Fruit fly (Drosophila melanogaster) whole organism, prepupa: ENCODE results near the gene CG14346.
A peak's percentile ranks its signal among the peaks of the same experiment; 100 is the strongest.

ENCODE experiments used
- CG11294 ChIP-seq: fragments of 200-800 bp; sonication (Bioruptor generic); IDR thresholded peaks from 2 replicates; pipeline ENCODE4 v1.3.6; 2022; ENCODE audit warnings: missing biosample characterization, missing genetic modification characterization
- CG11902 ChIP-seq: fragments of 200-800 bp; sonication (Bioruptor generic); optimal IDR thresholded peaks from 3 replicates; lab custom pipeline; 2016; ENCODE audit warnings: missing biosample characterization, missing genetic modification characterization
- CG15336 ChIP-seq: fragments of 200-800 bp; sonication (Bioruptor generic); IDR thresholded peaks from 2 replicates; pipeline ENCODE4 v1.3.6; 2022; ENCODE audit warnings: missing biosample characterization, missing genetic modification characterization
- CG1621 ChIP-seq: fragments of 200-800 bp; sonication (Bioruptor generic); optimal IDR thresholded peaks from 3 replicates; lab custom pipeline; 2018; ENCODE audit warnings: missing biosample characterization, mild to moderate bottlenecking, missing genetic modification characterization
- CG16779 ChIP-seq: fragments of 200-800 bp; sonication (Bioruptor generic); optimal IDR thresholded peaks from 3 replicates; lab custom pipeline; 2017; ENCODE audit warnings: missing biosample characterization, mild to moderate bottlenecking, missing genetic modification characterization
- CG31627 ChIP-seq: fragments of 200-800 bp; sonication (Bioruptor generic); optimal IDR thresholded peaks from 3 replicates; lab custom pipeline; 2016; ENCODE audit warnings: missing biosample characterization, missing genetic modification characterization
- CG32006 ChIP-seq: fragments of 200-800 bp; sonication (Bioruptor generic); optimal IDR thresholded peaks from 3 replicates; lab custom pipeline; 2017; ENCODE audit warnings: missing biosample characterization, mild to moderate bottlenecking, missing genetic modification characterization
- CG34406 ChIP-seq: fragments of 200-800 bp; sonication (Bioruptor generic); optimal IDR thresholded peaks from 3 replicates; lab custom pipeline; 2016; ENCODE audit warnings: missing biosample characterization, missing genetic modification characterization
- CG4318 ChIP-seq: fragments of 200-800 bp; sonication (Bioruptor generic); optimal IDR thresholded peaks from 3 replicates; lab custom pipeline; 2017; ENCODE audit warnings: missing biosample characterization, mild to moderate bottlenecking, missing genetic modification characterization
- CG6163 ChIP-seq: fragments of 200-800 bp; sonication (Bioruptor generic); IDR thresholded peaks from 3 replicates; pipeline ENCODE4 v1.3.6; 2022; ENCODE audit warnings: missing biosample characterization, missing genetic modification characterization
- CG6276 ChIP-seq: fragments of 200-800 bp; sonication (Bioruptor generic); optimal IDR thresholded peaks from 2 replicates; lab custom pipeline; 2017; ENCODE audit warnings: missing biosample characterization, mild to moderate bottlenecking, missing genetic modification characterization
- CG6792 ChIP-seq: fragments of 200-800 bp; sonication (Bioruptor generic); optimal IDR thresholded peaks from 3 replicates; lab custom pipeline; 2016; ENCODE audit warnings: missing biosample characterization, missing genetic modification characterization
- CG7368 ChIP-seq: fragments of 200-800 bp; sonication (Bioruptor generic); optimal IDR thresholded peaks from 3 replicates; lab custom pipeline; 2016; ENCODE audit warnings: missing biosample characterization, missing genetic modification characterization
- CG8119 ChIP-seq: fragments of 200-800 bp; sonication (Bioruptor generic); IDR thresholded peaks from 3 replicates; pipeline ENCODE4 v1.3.6; 2022; ENCODE audit warnings: missing biosample characterization, missing genetic modification characterization
- CG8632 ChIP-seq: fragments of 200-800 bp; sonication (Bioruptor generic); optimal IDR thresholded peaks from 3 replicates; lab custom pipeline; 2016; ENCODE audit warnings: missing biosample characterization, missing genetic modification characterization
- CG9139 ChIP-seq: fragments of 200-800 bp; sonication (Bioruptor generic); optimal IDR thresholded peaks from 3 replicates; lab custom pipeline; 2017; ENCODE audit warnings: missing biosample characterization, mild to moderate bottlenecking, missing genetic modification characterization
- Eip75B ChIP-seq: fragments of 200-800 bp; sonication (Bioruptor generic); optimal IDR thresholded peaks from 3 replicates; lab custom pipeline; 2016; ENCODE audit warnings: missing biosample characterization, missing genetic modification characterization
- Eip78C ChIP-seq: fragments of 200-800 bp; sonication (Bioruptor generic); peaks from one replicate; lab custom pipeline; 2016; ENCODE audit warnings: missing biosample characterization, missing genetic modification characterization
- Eip93F ChIP-seq: fragments of 200-800 bp; sonication (Bioruptor generic); optimal IDR thresholded peaks from 2 replicates; lab custom pipeline; 2016; ENCODE audit warnings: missing biosample characterization, mild to moderate bottlenecking, missing genetic modification characterization
- Ets21C ChIP-seq: fragments of 200-800 bp; sonication (Bioruptor generic); optimal IDR thresholded peaks from 3 replicates; lab custom pipeline; 2016; ENCODE audit warnings: missing biosample characterization, missing genetic modification characterization
- Ets96B ChIP-seq: fragments of 200-800 bp; optimal IDR thresholded peaks from 2 replicates; lab custom pipeline; 2019; ENCODE audit warnings: missing biosample characterization, mild to moderate bottlenecking, missing genetic modification characterization, moderate library complexity
- Gug ChIP-seq: fragments of 200-800 bp; sonication (Bioruptor generic); IDR thresholded peaks from 2 replicates; pipeline ENCODE4 v1.3.6; 2022; ENCODE audit warnings: missing biosample characterization, missing genetic modification characterization
- Hr39 ChIP-seq: fragments of 200-800 bp; sonication (Bioruptor generic); optimal IDR thresholded peaks from 2 replicates; lab custom pipeline; 2016; ENCODE audit warnings: missing biosample characterization, missing genetic modification characterization
- Hr4 ChIP-seq: fragments of 200-800 bp; sonication (Bioruptor generic); optimal IDR thresholded peaks from 3 replicates; lab custom pipeline; 2016; ENCODE audit warnings: missing biosample characterization, missing genetic modification characterization
- Met ChIP-seq: fragments of 200-800 bp; sonication (Bioruptor generic); optimal IDR thresholded peaks from 3 replicates; lab custom pipeline; 2016; ENCODE audit warnings: missing biosample characterization, missing genetic modification characterization
- OdsH ChIP-seq: fragments of 200-800 bp; sonication (Bioruptor generic); optimal IDR thresholded peaks from 3 replicates; lab custom pipeline; 2016; ENCODE audit warnings: missing biosample characterization, missing genetic modification characterization
- Smox ChIP-seq: fragments of 200-800 bp; sonication (Bioruptor generic); optimal IDR thresholded peaks from 3 replicates; lab custom pipeline; 2016; ENCODE audit warnings: missing biosample characterization, missing genetic modification characterization
- Sox102F ChIP-seq: fragments of 200-800 bp; sonication (Bioruptor generic); optimal IDR thresholded peaks from 2 replicates; lab custom pipeline; 2016; ENCODE audit warnings: missing biosample characterization, mild to moderate bottlenecking, missing genetic modification characterization
- Sox15 ChIP-seq: fragments of 200-800 bp; sonication (Bioruptor generic); optimal IDR thresholded peaks from 3 replicates; lab custom pipeline; 2016; ENCODE audit warnings: missing biosample characterization, missing genetic modification characterization
- achi ChIP-seq: fragments of 200-800 bp; sonication (Bioruptor generic); optimal IDR thresholded peaks from 3 replicates; lab custom pipeline; 2016; ENCODE audit warnings: missing biosample characterization, missing genetic modification characterization
- acj6 ChIP-seq: fragments of 200-800 bp; sonication (Bioruptor generic); optimal IDR thresholded peaks from 3 replicates; lab custom pipeline; 2016; ENCODE audit warnings: missing biosample characterization, missing genetic modification characterization
- cyc ChIP-seq: fragments of 200-800 bp; sonication (Bioruptor generic); optimal IDR thresholded peaks from 3 replicates; lab custom pipeline; 2016; ENCODE audit warnings: missing biosample characterization, missing genetic modification characterization
- dac ChIP-seq: fragments of 200-800 bp; sonication (Bioruptor generic); optimal IDR thresholded peaks from 2 replicates; lab custom pipeline; 2017; ENCODE audit warnings: missing biosample characterization, mild to moderate bottlenecking, missing genetic modification characterization
- dsx ChIP-seq: fragments of 200-800 bp; optimal IDR thresholded peaks from 3 replicates; lab custom pipeline; 2019; ENCODE audit warnings: missing biosample characterization, mild to moderate bottlenecking, missing genetic modification characterization, moderate library complexity; ENCODE audit not compliant: poor library complexity, severe bottlenecking
- eg ChIP-seq: fragments of 200-800 bp; sonication (Bioruptor generic); IDR thresholded peaks from 3 replicates; pipeline ENCODE4 v1.3.6; 2022; ENCODE audit warnings: missing biosample characterization, missing genetic modification characterization
- esn ChIP-seq: fragments of 200-800 bp; sonication (Bioruptor generic); optimal IDR thresholded peaks from 2 replicates; lab custom pipeline; 2016; ENCODE audit warnings: missing biosample characterization, mild to moderate bottlenecking, missing genetic modification characterization, moderate library complexity
- fkh ChIP-seq: fragments of 200-800 bp; sonication (Bioruptor generic); optimal IDR thresholded peaks from 3 replicates; lab custom pipeline; 2017; ENCODE audit warnings: missing biosample characterization, mild to moderate bottlenecking, missing genetic modification characterization, moderate library complexity
- lz ChIP-seq: fragments of 200-800 bp; sonication (Bioruptor generic); optimal IDR thresholded peaks from 3 replicates; lab custom pipeline; 2016; ENCODE audit warnings: missing biosample characterization, missing genetic modification characterization
- net ChIP-seq: fragments of 200-800 bp; sonication (Bioruptor generic); optimal IDR thresholded peaks from 3 replicates; lab custom pipeline; 2016; ENCODE audit warnings: missing biosample characterization, missing genetic modification characterization
- salr ChIP-seq, 2 experiments: fragments of 200-800 bp; sonication (Bioruptor generic); optimal IDR thresholded peaks; 3 replicates each; lab custom pipeline; 2016 to 2018; ENCODE audit warnings: missing biosample characterization in 2 of 2, missing genetic modification characterization in 2 of 2, mild to moderate bottlenecking in 1 of 2
- ss ChIP-seq, 2 experiments: fragments of 200-800 bp; sonication (Bioruptor generic); optimal IDR thresholded peaks; 2 replicates in 1 of 2; 3 replicates in 1 of 2; lab custom pipeline; 2017 to 2018; ENCODE audit warnings: mild to moderate bottlenecking in 2 of 2, missing biosample characterization in 2 of 2, missing genetic modification characterization in 2 of 2, moderate library complexity in 1 of 2
- svp ChIP-seq: fragments of 200-800 bp; sonication (Bioruptor generic); peaks from one replicate; lab custom pipeline; 2016; ENCODE audit warnings: missing biosample characterization, missing genetic modification characterization
- topi ChIP-seq: fragments of 200-800 bp; sonication (Bioruptor generic); optimal IDR thresholded peaks from 3 replicates; lab custom pipeline; 2016; ENCODE audit warnings: missing biosample characterization, missing genetic modification characterization
- vri ChIP-seq: fragments of 200-800 bp; sonication (Bioruptor generic); optimal IDR thresholded peaks from 3 replicates; lab custom pipeline; 2016; ENCODE audit warnings: missing biosample characterization, mild to moderate bottlenecking, missing genetic modification characterization

The CG14346 gene

DNA sequence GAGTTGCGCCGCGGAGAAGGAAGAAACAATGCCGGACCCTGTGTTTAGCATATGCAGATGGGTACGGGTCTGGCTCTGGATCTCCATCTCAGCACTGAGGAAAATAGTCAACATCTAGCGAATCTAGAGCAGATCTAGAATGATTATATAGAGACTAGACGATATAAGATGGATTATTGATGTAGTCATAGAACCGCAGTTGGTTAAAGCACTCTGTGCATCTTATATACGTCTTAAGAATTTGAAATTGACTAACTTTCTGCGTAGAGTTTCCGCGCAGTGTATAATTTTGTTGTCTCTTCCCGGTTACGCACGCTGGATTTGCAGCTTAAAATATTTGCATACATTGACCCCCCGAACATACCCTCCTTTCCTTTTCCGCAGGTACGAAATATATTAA is 41.9 kb downstream of the CG14346 start (continued):
- TF ChIP-seq Sox15 (GFP tag; lab: Kevin White, UChicago) (no peak), CG9139 (GFP tag; lab: Kevin White, UChicago) (peak; percentile 21), CG16779 (tag; lab: Kevin White, UChicago) (no peak), topi (GFP tag; lab: Kevin White, UChicago) (peak; percentile 62), Eip93F (no peak), Gug (no peak), CG6163 (peak; percentile 45; the same call in 2 of the 3 replicates), svp (GFP tag; lab: Kevin White, UChicago) (peak; percentile 90), ss (GFP tag; optimal IDR thresholded peaks at IDR 0.05; lab: Kevin White, UChicago) (peak; percentile 40), Hr4 (GFP tag; lab: Kevin White, UChicago) (no peak), dac (GFP tag; lab: Kevin White, UChicago) (no peak), Eip78C (GFP tag; lab: Kevin White, UChicago) (peak; percentile 90), CG32006 (GFP tag; lab: Kevin White, UChicago) (peak; percentile 36), salr (GFP tag; optimal IDR thresholded peaks at IDR 0.05; lab: Kevin White, UChicago) (peak in 1 of 2 experiments; percentile 26), lz (GFP tag; lab: Kevin White, UChicago) (peak; percentile 59), Met (peak; percentile 72), OdsH (GFP tag; lab: Kevin White, UChicago) (peak; percentile 52), vri (GFP tag; lab: Kevin White, UChicago) (peak; percentile 35), Ets96B (tag; lab: Kevin White, UChicago) (peak; percentile 72), net (GFP tag; lab: Kevin White, UChicago) (peak; percentile 21)
- TF ChIP-seq, all 60 proteins: peak for 40

DNA sequence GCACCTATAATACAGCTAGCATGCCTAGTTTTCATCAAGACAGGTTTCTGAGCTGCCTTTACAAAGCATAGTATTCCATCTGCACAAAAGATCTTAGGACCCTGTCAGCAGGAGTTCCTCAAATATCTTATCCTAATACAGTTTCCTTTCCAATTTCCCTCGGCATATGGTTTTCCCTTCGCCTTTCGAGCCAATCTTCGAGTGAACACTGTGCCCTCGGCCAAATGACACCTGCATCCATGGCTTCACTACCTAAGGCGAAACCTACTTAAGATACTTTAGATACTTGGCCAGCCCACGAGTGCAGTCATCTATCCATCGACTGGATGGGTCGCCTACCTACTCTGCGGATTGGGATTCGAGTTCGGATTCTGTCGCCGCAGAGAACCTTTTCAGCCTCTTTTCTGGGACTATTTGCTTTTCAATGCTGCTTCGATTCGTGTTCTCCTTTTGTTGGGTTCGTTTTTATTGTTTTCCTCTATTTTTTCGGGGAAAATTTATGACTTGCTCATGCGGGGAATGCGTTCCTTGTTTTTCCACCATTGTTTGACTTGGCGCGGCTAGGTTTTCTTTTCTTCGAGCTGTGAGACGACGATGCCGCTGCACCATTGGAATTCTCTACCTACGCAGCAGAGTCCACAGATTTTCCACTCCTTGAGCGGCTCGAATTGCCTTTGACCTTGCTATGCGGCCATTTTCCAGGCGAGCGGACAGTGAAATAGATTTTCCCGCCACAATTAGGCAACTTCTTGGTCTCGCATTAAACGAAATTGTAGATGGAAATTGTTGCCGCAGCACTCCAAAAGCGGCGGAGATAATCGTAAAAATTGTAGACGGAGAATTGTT is 43.2 kb downstream of the CG14346 start:
- TF ChIP-seq Hr4 (GFP tag; lab: Kevin White, UChicago) (no peak), dsx (no peak), lz (GFP tag; lab: Kevin White, UChicago) (no peak), CG9139 (GFP tag; lab: Kevin White, UChicago) (no peak), CG31627 (GFP tag; lab: Kevin White, UChicago) (no peak), CG8119 (no peak), Hr39 (GFP tag; lab: Kevin White, UChicago) (no peak), Met (no peak), CG16779 (tag; lab: Kevin White, UChicago) (no peak), cyc (GFP tag; lab: Kevin White, UChicago) (no peak), CG32006 (GFP tag; lab: Kevin White, UChicago) (no peak)
- TF ChIP-seq, all 60 proteins: peak for 0

dm6 chr2L:1412691-1413090 is 44.9 kb downstream of the CG14346 start:
- TF ChIP-seq Hr39 (GFP tag; lab: Kevin White, UChicago) (peak; percentile 68), acj6 (peak; percentile 61), CG11294 (GFP tag; lab: Robert Waterston, UW) (no peak), svp (GFP tag; lab: Kevin White, UChicago) (peak; percentile 85), CG32006 (GFP tag; lab: Kevin White, UChicago) (peak; percentile 47), cyc (GFP tag; lab: Kevin White, UChicago) (peak; percentile 69), achi (GFP tag; lab: Kevin White, UChicago) (peak; percentile 47), fkh (GFP tag; lab: Kevin White, UChicago) (no peak), CG1621 (tag; lab: Kevin White, UChicago) (peak; percentile 58), CG11902 (GFP tag; lab: Kevin White, UChicago) (peak; percentile 9), ss (GFP tag; optimal IDR thresholded peaks at IDR 0.05; lab: Kevin White, UChicago) (peak; percentile 52 to 60), dac (GFP tag; lab: Kevin White, UChicago) (no peak), CG4318 (GFP tag; lab: Kevin White, UChicago) (no peak), Ets21C (peak; percentile 62), esn (peak; percentile 83), CG8632 (GFP tag; lab: Kevin White, UChicago) (peak; percentile 41), Met (peak; percentile 80), Eip78C (GFP tag; lab: Kevin White, UChicago) (peak; percentile 81), CG15336 (GFP tag; lab: Robert Waterston, UW) (0 out of 2 replicates have a peak, but pooled peaks have one; percentile 34), topi (GFP tag; lab: Kevin White, UChicago) (peak; percentile 74), CG34406 (peak; percentile 51), CG7368 (GFP tag; lab: Kevin White, UChicago) (peak; percentile 58), CG6792 (peak; percentile 64), Gug (no peak), Eip75B (GFP tag; lab: Kevin White, UChicago) (peak; percentile 67), Sox102F (peak; percentile 62), Sox15 (GFP tag; lab: Kevin White, UChicago) (peak; percentile 34), Smox (GFP tag; lab: Kevin White, UChicago) (peak; percentile 70), eg (GFP tag; lab: Robert Waterston, UW) (no peak), CG6276 (GFP tag; lab: Kevin White, UChicago) (no peak), net (GFP tag; lab: Kevin White, UChicago) (peak; percentile 53)
